Fruit fly (Drosophila melanogaster): ENCODE measurements around the gene CG44261.
A peak's percentile ranks its signal among the peaks of the same experiment; 100 is the strongest.

dm6 chr3R:9401127-9401603 is 6.8 kb downstream of the CG44261 start, which contains the start of the genes RpL34b and CG8132:
- peak; percentile 41; the same call in 1 of the 2 replicates for TF ChIP-seq CG10348 (GFP tag; IDR thresholded peaks at IDR 0.05)
- no peak for TF ChIP-seq CG14655 (GFP tag; optimal IDR thresholded peaks at IDR 0.05)
- TF ChIP-seq CG13204 (GFP tag; optimal IDR thresholded peaks at IDR 0.05), result no peak
- peak; percentile 32 for TF ChIP-seq EcR (GFP tag; optimal IDR thresholded peaks at IDR 0.05)
- TF ChIP-seq Ets98B (GFP tag; IDR thresholded peaks at IDR 0.05), result peak; percentile 93
- TF ChIP-seq CG15710 (tag; optimal IDR thresholded peaks at IDR 0.05), result peak; percentile 90
- TF ChIP-seq CG9948 (tag; optimal IDR thresholded peaks at IDR 0.05), result peak; percentile 81
- TF ChIP-seq CG34367 (tag; optimal IDR thresholded peaks at IDR 0.05), result peak; percentile 81
- peak; percentile 75 for TF ChIP-seq gl (tag; optimal IDR thresholded peaks at IDR 0.05)
- no peak for TF ChIP-seq D1 (tag; optimal IDR thresholded peaks at IDR 0.05)
- peak; percentile 90 for TF ChIP-seq CG8159 (tag; optimal IDR thresholded peaks at IDR 0.05)
- no peak for TF ChIP-seq Pif1A (GFP tag; optimal IDR thresholded peaks at IDR 0.05)
- TF ChIP-seq CG17806 (tag; optimal IDR thresholded peaks at IDR 0.05), result peak; percentile 84

Measured in whole organism, pupa.